Fruit fly (Drosophila melanogaster): ENCODE data around the gene CG14629.
A peak's percentile ranks its signal among the peaks of the same experiment; 100 is the strongest.

The CG14629 gene

dm6 chrX:1083123-1083522 lies 31.8 kb downstream of the CG14629 start (continued):
- TF ChIP-seq CG10565 (GFP tag; optimal IDR thresholded peaks at IDR 0.05) = no peak
- no peak for TF ChIP-seq CG12155 (GFP tag; optimal IDR thresholded peaks at IDR 0.05)
- TF ChIP-seq CG7372 (GFP tag; IDR thresholded peaks at IDR 0.05) = no peak
- 0 out of 2 replicates have a peak, but pooled peaks have one; percentile 30 for TF ChIP-seq sob (GFP tag; IDR thresholded peaks at IDR 0.05)
- TF ChIP-seq ase (GFP tag; IDR thresholded peaks at IDR 0.05) = no peak
- TF ChIP-seq ranshi (GFP tag; IDR thresholded peaks at IDR 0.05) = 0 out of 2 replicates have a peak, but pooled peaks have one; percentile 33
- TF ChIP-seq CG12219 (GFP tag; optimal IDR thresholded peaks at IDR 0.05) = no peak
- TF ChIP-seq Ets65A (GFP tag) = peak; percentile 92
- TF ChIP-seq CG32532 (GFP tag; IDR thresholded peaks at IDR 0.05) = 0 out of 2 replicates have a peak, but pooled peaks have one; percentile 31
- no peak for TF ChIP-seq ewg (GFP tag; optimal IDR thresholded peaks at IDR 0.05)
- no peak for TF ChIP-seq Optix (GFP tag; IDR thresholded peaks at IDR 0.05)
- TF ChIP-seq CG2712 (tag; optimal IDR thresholded peaks at IDR 0.05) = peak; percentile 32
- no peak for TF ChIP-seq CG9437 (GFP tag; optimal IDR thresholded peaks at IDR 0.05)
- no peak for TF ChIP-seq Oaz (GFP tag; IDR thresholded peaks at IDR 0.05)
- 0 out of 2 replicates have a peak, but pooled peaks have one; percentile 38 for TF ChIP-seq ttk (GFP tag; IDR thresholded peaks at IDR 0.05)
- no peak for TF ChIP-seq pb (GFP tag; optimal IDR thresholded peaks at IDR 0.05)
- no peak for TF ChIP-seq Hey (tag; optimal IDR thresholded peaks at IDR 0.05)
- TF ChIP-seq Ptx1 (GFP tag; IDR thresholded peaks at IDR 0.05) = peak; percentile 33; the same call in 1 of the 2 replicates
- no peak for TF ChIP-seq Lim3 (GFP tag; IDR thresholded peaks at IDR 0.05)
- TF ChIP-seq CG11696 (GFP tag; IDR thresholded peaks at IDR 0.05) = no peak
- TF ChIP-seq CG10274 (GFP tag; optimal IDR thresholded peaks at IDR 0.05) = no peak
- TF ChIP-seq h (optimal IDR thresholded peaks at IDR 0.05) = no peak
- TF ChIP-seq CG8944 (GFP tag; optimal IDR thresholded peaks at IDR 0.05) = no peak
- TF ChIP-seq lilli (GFP tag; optimal IDR thresholded peaks at IDR 0.05) = peak; percentile 3
- TF ChIP-seq dan (GFP tag; IDR thresholded peaks at IDR 0.05) = no peak
- TF ChIP-seq Hr3 (GFP tag; optimal IDR thresholded peaks at IDR 0.05) = no peak
- no peak for TF ChIP-seq Stat92E (GFP tag; optimal IDR thresholded peaks at IDR 0.05)
- no peak for TF ChIP-seq CG3838 (GFP tag; optimal IDR thresholded peaks at IDR 0.05)
- no peak for TF ChIP-seq sima (GFP tag; optimal IDR thresholded peaks at IDR 0.05)
- peak; percentile 58 for TF ChIP-seq CG1603 (tag; optimal IDR thresholded peaks at IDR 0.05)
- TF ChIP-seq CG8924 (tag; optimal IDR thresholded peaks at IDR 0.05) = no peak
- no peak for TF ChIP-seq Dek (tag; optimal IDR thresholded peaks at IDR 0.05)
- peak; percentile 22; the same call in 1 of the 2 replicates for TF ChIP-seq E2f1 (GFP tag; IDR thresholded peaks at IDR 0.05)
- TF ChIP-seq dati (GFP tag; IDR thresholded peaks at IDR 0.05) = no peak
- no peak for TF ChIP-seq CG3847 (GFP tag; IDR thresholded peaks at IDR 0.05)
- TF ChIP-seq ac (GFP tag; optimal IDR thresholded peaks at IDR 0.05) = no peak
- TF ChIP-seq bcd (GFP tag; optimal IDR thresholded peaks at IDR 0.05) = no peak
- TF ChIP-seq prd (optimal IDR thresholded peaks at IDR 0.05) = no peak
- TF ChIP-seq prd (GFP tag; IDR thresholded peaks at IDR 0.05) = peak; percentile 74
- TF ChIP-seq CG32767 (GFP tag; IDR thresholded peaks at IDR 0.05) = no peak
- no peak for TF ChIP-seq Meics (GFP tag; optimal IDR thresholded peaks at IDR 0.05)
- TF ChIP-seq Myb (GFP tag; optimal IDR thresholded peaks at IDR 0.05) = no peak
- no peak for TF ChIP-seq tx (GFP tag; optimal IDR thresholded peaks at IDR 0.05)
- no peak for TF ChIP-seq CG7987 (GFP tag; optimal IDR thresholded peaks at IDR 0.05)
- TF ChIP-seq CG43689 (GFP tag; IDR thresholded peaks at IDR 0.05) = no peak
- no peak for TF ChIP-seq HHEX (GFP tag; optimal IDR thresholded peaks at IDR 0.05)
- peak; percentile 67; the same call in 1 of the 2 replicates for TF ChIP-seq CG17328 (GFP tag; IDR thresholded peaks at IDR 0.05)
- TF ChIP-seq CG14710 (tag; optimal IDR thresholded peaks at IDR 0.05) = no peak
- TF ChIP-seq trem (tag; optimal IDR thresholded peaks at IDR 0.05) = no peak
- no peak for TF ChIP-seq Fer3 (tag; optimal IDR thresholded peaks at IDR 0.05)
- no peak for TF ChIP-seq CG4854 (GFP tag; optimal IDR thresholded peaks at IDR 0.05)
- no peak for TF ChIP-seq Sry-δ (GFP tag; optimal IDR thresholded peaks at IDR 0.05)
- no peak for TF ChIP-seq repo (GFP tag; optimal IDR thresholded peaks at IDR 0.05)

Measured in whole organism, embryonic.